Worm (Caenorhabditis elegans) whole organism, mixed stage, embryonic: Measurements from ENCODE around the gene figl-1.

Source experiments
- blmp-1 ChIP-seq: fragments of 150-350 bp; optimal IDR thresholded peaks from 2 replicates; lab custom pipeline; 2014; ENCODE audit warnings: missing biosample characterization, missing genetic modification characterization
- ces-1 ChIP-seq: fragments of 150-350 bp; optimal IDR thresholded peaks from 2 replicates; lab custom pipeline; 2014; ENCODE audit warnings: missing biosample characterization, missing genetic modification reagents, missing genetic modification characterization
- elt-3 ChIP-seq: fragments of 150-350 bp; optimal IDR thresholded peaks from 2 replicates; lab custom pipeline; 2014; ENCODE audit warnings: missing biosample characterization, missing genetic modification characterization
- flh-1 ChIP-seq: fragments of 200-800 bp; sonication (Bioruptor generic); optimal IDR thresholded peaks from 2 replicates; lab custom pipeline; 2018; ENCODE audit warnings: mild to moderate bottlenecking, missing genetic modification characterization, moderate library complexity, missing compliant biosample characterization
- lin-32 ChIP-seq: fragments of 200-800 bp; sonication (Bioruptor generic); optimal IDR thresholded peaks from 2 replicates; lab custom pipeline; 2018; ENCODE audit warnings: mild to moderate bottlenecking, missing genetic modification characterization, missing compliant biosample characterization
- lsy-2 ChIP-seq: fragments of 150-350 bp; optimal IDR thresholded peaks from 2 replicates; lab custom pipeline; 2014; ENCODE audit warnings: missing biosample characterization, missing genetic modification characterization
- mab-5 ChIP-seq: fragments of 150-350 bp; optimal IDR thresholded peaks from 2 replicates; lab custom pipeline; 2014; ENCODE audit warnings: missing biosample characterization, missing genetic modification characterization
- nhr-12 ChIP-seq: fragments of 150-350 bp; optimal IDR thresholded peaks from 2 replicates; lab custom pipeline; 2014; ENCODE audit warnings: missing biosample characterization, missing genetic modification characterization
- nhr-237 ChIP-seq: fragments of 150-350 bp; optimal IDR thresholded peaks from 2 replicates; lab custom pipeline; 2014; ENCODE audit warnings: missing biosample characterization, missing genetic modification characterization
- nhr-76 ChIP-seq: sonication (generic microtip); optimal IDR thresholded peaks from 2 replicates; lab custom pipeline; 2017; ENCODE audit warnings: missing biosample characterization, missing genetic modification characterization
- pha-4 ChIP-seq: fragments of 150-350 bp; optimal IDR thresholded peaks from 2 replicates; lab custom pipeline; 2018; ENCODE audit warnings: missing biosample characterization, missing genetic modification reagents, missing genetic modification characterization
- sptf-1 ChIP-seq: sonication (generic microtip); optimal IDR thresholded peaks from 2 replicates; lab custom pipeline; 2017; ENCODE audit warnings: mild to moderate bottlenecking, missing genetic modification characterization, moderate library complexity, missing compliant biosample characterization
- unc-62 ChIP-seq: fragments of 150-350 bp; optimal IDR thresholded peaks from 2 replicates; lab custom pipeline; 2014; ENCODE audit warnings: missing biosample characterization, missing genetic modification reagents, missing genetic modification characterization
- ztf-11 ChIP-seq: fragments of 150-350 bp; optimal IDR thresholded peaks from 2 replicates; lab custom pipeline; 2014; ENCODE audit warnings: missing biosample characterization, missing genetic modification characterization

ce11 chrV:4298579-4298978 is 47.2 kb downstream of the figl-1 start, which contains the start of gene ZC132.11:
- TF ChIP-seq elt-3 (tag; lab: Kevin White, UChicago) (no peak), flh-1 (GFP tag; lab: Kevin White, UChicago) (no peak), blmp-1 (tag; lab: Kevin White, UChicago) (no peak), lin-32 (GFP tag; lab: Kevin White, UChicago) (no peak), nhr-12 (tag; lab: Kevin White, UChicago) (no peak), sptf-1 (no peak), mab-5 (tag; lab: Kevin White, UChicago) (no peak), ztf-11 (no peak), ces-1 (GFP tag; lab: Kevin White, UChicago) (no peak), nhr-76 (tag; lab: Kevin White, UChicago) (no peak), nhr-237 (tag; lab: Kevin White, UChicago) (no peak), unc-62 (GFP tag; lab: Kevin White, UChicago) (no peak), pha-4 (tag; lab: Kevin White, UChicago) (no peak), lsy-2 (tag; lab: Kevin White, UChicago) (no peak)
